Fruit fly (Drosophila melanogaster): ENCODE measurements around the gene eIF3g1.

eIF3g1 gene

DNA sequence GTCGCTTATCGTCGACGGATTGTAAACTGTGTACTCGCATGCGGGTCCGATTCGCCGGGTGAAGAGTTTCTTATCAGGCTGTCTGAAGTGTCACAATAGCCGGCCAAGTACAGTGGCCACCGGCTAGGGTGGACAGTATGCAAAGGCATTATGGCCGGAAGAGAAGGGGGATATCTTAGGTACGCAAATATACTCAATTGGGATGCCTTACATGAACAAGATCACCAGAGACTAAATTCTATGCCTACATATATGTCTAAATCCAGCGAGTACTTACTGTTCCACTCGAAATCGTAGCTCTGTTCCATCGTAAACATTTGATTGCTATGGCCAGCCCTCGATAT lies 16.4 kb downstream of the eIF3g1 start (continued):
- TF ChIP-seq Rx (GFP tag; IDR thresholded peaks at IDR 0.05) (peak; percentile 93), btn (GFP tag; optimal IDR thresholded peaks at IDR 0.05) (peak; percentile 78), eve (GFP tag; optimal IDR thresholded peaks at IDR 0.05) (no peak), Gsc (GFP tag; IDR thresholded peaks at IDR 0.05) (peak; percentile 85), wor (GFP tag; IDR thresholded peaks at IDR 0.05) (peak; percentile 80), disco-r (GFP tag; optimal IDR thresholded peaks at IDR 0.05) (peak; percentile 64), Optix (GFP tag; IDR thresholded peaks at IDR 0.05) (peak; percentile 93), stc (GFP tag; IDR thresholded peaks at IDR 0.05) (peak; percentile 92), nerfin-2 (GFP tag; IDR thresholded peaks at IDR 0.05; ENCODE audit: partially characterized antibody) (no peak), Elba2 (GFP tag; optimal IDR thresholded peaks at IDR 0.05) (peak; percentile 7), NK7.1 (GFP tag; optimal IDR thresholded peaks at IDR 0.05) (peak; percentile 86), fd102C (GFP tag; optimal IDR thresholded peaks at IDR 0.05) (no peak), gce (GFP tag; IDR thresholded peaks at IDR 0.05) (peak; percentile 94), CG10209 (GFP tag; optimal IDR thresholded peaks at IDR 0.05) (peak; percentile 90), crp (GFP tag; optimal IDR thresholded peaks at IDR 0.05) (peak in 1 of 2 experiments; percentile 39), cwo (GFP tag; optimal IDR thresholded peaks at IDR 0.05) (peak; percentile 94), CG12769 (tag; optimal IDR thresholded peaks at IDR 0.05) (peak; percentile 99), CG3726 (GFP tag; IDR thresholded peaks at IDR 0.05) (peak; percentile 87), odd (GFP tag; optimal IDR thresholded peaks at IDR 0.05) (peak; percentile 67), CG7839 (tag; optimal IDR thresholded peaks at IDR 0.05) (peak; percentile 95), mirr (GFP tag; optimal IDR thresholded peaks at IDR 0.05) (peak; percentile 75), CG1792 (GFP tag; optimal IDR thresholded peaks at IDR 0.05) (peak; percentile 89), kay (GFP tag; optimal IDR thresholded peaks at IDR 0.05) (peak; percentile 85), Dad (GFP tag; optimal IDR thresholded peaks at IDR 0.05) (peak; percentile 89), pum (GFP tag; optimal IDR thresholded peaks at IDR 0.05) (peak; percentile 90), p53 (GFP tag; optimal IDR thresholded peaks at IDR 0.05) (peak; percentile 57), Mad (GFP tag; optimal IDR thresholded peaks at IDR 0.05) (peak; percentile 77), CG6854 (GFP tag; optimal IDR thresholded peaks at IDR 0.05) (peak; percentile 90), pros (GFP tag; optimal IDR thresholded peaks at IDR 0.05) (no peak), CG2889 (GFP tag; IDR thresholded peaks at IDR 0.05) (peak; percentile 93), CG9817 (tag; optimal IDR thresholded peaks at IDR 0.05) (peak; percentile 84), CG14667 (GFP tag; IDR thresholded peaks at IDR 0.05) (peak; percentile 93), NC2α (GFP tag; optimal IDR thresholded peaks at IDR 0.05) (peak; percentile 49), prd (optimal IDR thresholded peaks at IDR 0.05) (no peak), prd (GFP tag; IDR thresholded peaks at IDR 0.05) (peak; percentile 96), CG7556 (GFP tag; optimal IDR thresholded peaks at IDR 0.05) (peak; percentile 83), CG7357 (GFP tag; IDR thresholded peaks at IDR 0.05) (peak; percentile 88), CG15269 (tag; optimal IDR thresholded peaks at IDR 0.05) (peak; percentile 93), CG2120 (GFP tag; optimal IDR thresholded peaks at IDR 0.05) (peak; percentile 97), dysf (GFP tag; IDR thresholded peaks at IDR 0.05) (peak; percentile 97), dmrt99B (tag; optimal IDR thresholded peaks at IDR 0.05) (peak; percentile 92), CG7987 (GFP tag; optimal IDR thresholded peaks at IDR 0.05) (peak; percentile 55), sob (GFP tag; IDR thresholded peaks at IDR 0.05) (peak; percentile 97), ATbp (GFP tag; optimal IDR thresholded peaks at IDR 0.05) (peak; percentile 80), oc (tag; optimal IDR thresholded peaks at IDR 0.05) (no peak), Sox100B (GFP tag; optimal IDR thresholded peaks at IDR 0.05) (no peak), CG10543 (GFP tag; optimal IDR thresholded peaks at IDR 0.05) (peak; percentile 79), Blimp-1 (GFP tag; optimal IDR thresholded peaks at IDR 0.05) (peak; percentile 83), CG5953 (GFP tag; IDR thresholded peaks at IDR 0.05) (peak; percentile 85), CG8388 (GFP tag; optimal IDR thresholded peaks at IDR 0.05) (no peak), CG3065 (GFP tag; optimal IDR thresholded peaks at IDR 0.05) (peak; percentile 67)
